Worm (Caenorhabditis elegans) whole organism, L2 larva: ENCODE results near the gene hpo-28.

Experiments
- F13H6.1 ChIP-seq: sonication (generic microtip); optimal IDR thresholded peaks from 2 replicates; lab custom pipeline; 2016; ENCODE audit warnings: missing genetic modification characterization, missing compliant biosample characterization
- egl-27 ChIP-seq: sonication (generic microtip); optimal IDR thresholded peaks from 3 replicates; lab custom pipeline; 2017; ENCODE audit warnings: missing biosample characterization, missing genetic modification reagents, missing genetic modification characterization
- lin-13 ChIP-seq: fragments of 150-350 bp; optimal IDR thresholded peaks from 2 replicates; lab custom pipeline; 2014; ENCODE audit warnings: missing biosample characterization, missing genetic modification reagents, missing genetic modification characterization
- nhr-21 ChIP-seq: fragments of 150-350 bp; optimal IDR thresholded peaks from 2 replicates; lab custom pipeline; 2014; ENCODE audit warnings: missing biosample characterization, missing genetic modification characterization
- zag-1 ChIP-seq: fragments of 150-350 bp; optimal IDR thresholded peaks from 2 replicates; lab custom pipeline; 2014; ENCODE audit warnings: missing biosample characterization, missing genetic modification characterization

DNA sequence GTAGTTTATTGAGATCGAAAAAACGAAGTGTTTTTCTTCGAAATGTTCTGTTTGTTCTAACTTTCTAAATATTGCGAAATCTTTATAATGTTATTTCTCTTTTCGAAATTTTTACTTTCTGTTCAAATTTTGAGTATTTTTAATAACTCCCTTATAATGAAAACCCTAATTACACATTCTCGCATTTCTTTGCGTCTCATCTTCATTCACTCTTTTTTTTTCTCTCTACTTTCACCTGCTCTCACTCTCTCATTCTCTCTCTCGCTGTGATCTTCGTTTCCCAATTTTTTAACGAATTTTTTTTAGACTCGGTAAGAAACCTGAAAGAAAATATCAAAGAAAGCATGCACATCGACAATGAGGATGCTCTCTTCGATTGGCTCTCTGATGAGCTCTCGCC lies 2.1 kb upstream of the hpo-28 start, which contains the start of gene rbm-26:
- TF ChIP-seq zag-1 (tag; lab: Kevin White, UChicago) (no peak), lin-13 (no peak), F13H6.1 (tag; lab: Kevin White, UChicago) (no peak), nhr-21 (no peak), egl-27 (tag; lab: Kevin White, UChicago) (no peak)
